Worm (Caenorhabditis elegans) whole organism, young adult: ENCODE data around the gene H38K22.6.
A peak's percentile ranks its signal among the peaks of the same experiment; 100 is the strongest.

Experiments
- B0019.2 ChIP-seq: fragments of 200-800 bp; sonication (Bioruptor generic); conservative IDR thresholded peaks from 2 replicates; pipeline ENCODE4 v1.3.6; 2022; ENCODE audit warnings: missing genetic modification reagents, missing genetic modification characterization, missing compliant biosample characterization
- B0035.1 ChIP-seq: sonication (generic microtip); optimal IDR thresholded peaks from 2 replicates; lab custom pipeline; 2016; ENCODE audit warnings: missing genetic modification characterization, mild to moderate bottlenecking, missing compliant biosample characterization, missing genotype, missing genetic modification reagents
- F23B12.7 ChIP-seq: sonication (generic microtip); optimal IDR thresholded peaks from 2 replicates; lab custom pipeline; 2017; ENCODE audit warnings: missing genetic modification characterization, mild to moderate bottlenecking, missing compliant biosample characterization, antibody characterized with exemption, moderate library complexity; ENCODE audit not compliant: insufficient read depth
- F55B11.4 ChIP-seq: sonication (generic microtip); optimal IDR thresholded peaks from 2 replicates; lab custom pipeline; 2016; ENCODE audit warnings: missing compliant biosample characterization, missing genetic modification characterization, borderline replicate concordance; ENCODE audit not compliant: insufficient read depth
- F57A8.1 ChIP-seq: fragments of 200-800 bp; sonication (Bioruptor generic); optimal IDR thresholded peaks from 2 replicates; lab custom pipeline; 2018; ENCODE audit warnings: mild to moderate bottlenecking, missing genetic modification characterization, moderate library complexity, missing compliant biosample characterization
- F57C9.4 ChIP-seq: sonication (generic microtip); optimal IDR thresholded peaks from 2 replicates; lab custom pipeline; 2017; ENCODE audit warnings: mild to moderate bottlenecking, missing genetic modification characterization, missing compliant biosample characterization
- Y53G8AR.9 ChIP-seq: fragments of 200-800 bp; sonication (Bioruptor generic); conservative IDR thresholded peaks from 2 replicates; pipeline ENCODE4 v1.3.6; 2022; ENCODE audit warnings: missing genetic modification reagents, missing genetic modification characterization, missing compliant biosample characterization
- ZK185.1 ChIP-seq: sonication (generic microtip); optimal IDR thresholded peaks from 2 replicates; lab custom pipeline; 2016; ENCODE audit warnings: mild to moderate bottlenecking, missing genetic modification characterization, missing compliant biosample characterization; ENCODE audit not compliant: poor library complexity, severe bottlenecking
- ama-1 ChIP-seq, 3 experiments: fragments of 150-350 bp in 1 of 3; sonication (generic microtip) in 2 of 3; optimal IDR thresholded peaks; 2 replicates each; lab custom pipeline; 2014 to 2018; ENCODE audit warnings: missing biosample characterization in 2 of 3, missing genetic modification characterization in 2 of 3, missing genetic modification reagents in 2 of 3
- aptf-2 ChIP-seq: fragments of 200-800 bp; sonication (Bioruptor generic); conservative IDR thresholded peaks from 2 replicates; pipeline ENCODE4 v1.3.6; 2022; ENCODE audit warnings: missing genetic modification reagents, missing genetic modification characterization, missing compliant biosample characterization
- aptf-3 ChIP-seq: fragments of 200-800 bp; sonication (Bioruptor generic); IDR thresholded peaks from 2 replicates; pipeline ENCODE4 v1.3.6; 2022; ENCODE audit warnings: missing genetic modification characterization, missing compliant biosample characterization
- atf-7 ChIP-seq: sonication (generic microtip); optimal IDR thresholded peaks from 2 replicates; lab custom pipeline; 2017; ENCODE audit warnings: mild to moderate bottlenecking, missing genetic modification characterization, missing compliant biosample characterization
- attf-5 ChIP-seq: fragments of 200-800 bp; sonication (Bioruptor generic); optimal IDR thresholded peaks from 2 replicates; lab custom pipeline; 2018; ENCODE audit warnings: mild to moderate bottlenecking, missing genetic modification characterization, missing compliant biosample characterization
- attf-6 ChIP-seq: fragments of 200-800 bp; sonication (Bioruptor generic); IDR thresholded peaks from 2 replicates; pipeline ENCODE4 v1.3.6; 2022; ENCODE audit warnings: missing genetic modification reagents, missing genetic modification characterization, missing compliant biosample characterization
- ccch-3 ChIP-seq: fragments of 200-800 bp; sonication (Bioruptor generic); optimal IDR thresholded peaks from 2 replicates; lab custom pipeline; 2018; ENCODE audit warnings: mild to moderate bottlenecking, missing genetic modification characterization, missing compliant biosample characterization
- ceh-100 ChIP-seq: fragments of 200-800 bp; sonication (Bioruptor generic); IDR thresholded peaks from 2 replicates; pipeline ENCODE4 v1.3.6; 2022; ENCODE audit warnings: missing genetic modification reagents, missing genetic modification characterization, missing compliant biosample characterization
- ceh-27 ChIP-seq: fragments of 200-800 bp; sonication (Bioruptor generic); optimal IDR thresholded peaks from 2 replicates; lab custom pipeline; 2018; ENCODE audit warnings: mild to moderate bottlenecking, missing genetic modification characterization, moderate library complexity, missing compliant biosample characterization
- ceh-58 ChIP-seq: fragments of 200-800 bp; sonication (Bioruptor generic); IDR thresholded peaks from 2 replicates; pipeline ENCODE4 v1.3.6; 2022; ENCODE audit warnings: missing genetic modification characterization, missing compliant biosample characterization
- ceh-91 ChIP-seq: fragments of 200-800 bp; sonication (Bioruptor generic); IDR thresholded peaks from 2 replicates; pipeline ENCODE4 v1.3.6; 2022; ENCODE audit warnings: missing genetic modification reagents, missing genetic modification characterization, missing compliant biosample characterization
- dox-1 ChIP-seq: fragments of 200-800 bp; sonication (Bioruptor generic); IDR thresholded peaks from 2 replicates; pipeline ENCODE4 v1.3.6; 2022; ENCODE audit warnings: missing genetic modification reagents, missing genetic modification characterization, missing compliant biosample characterization
- efl-1 ChIP-seq: fragments of 150-350 bp; optimal IDR thresholded peaks from 2 replicates; lab custom pipeline; 2014; ENCODE audit warnings: missing biosample characterization, missing genetic modification reagents, missing genetic modification characterization
- egl-44 ChIP-seq: fragments of 200-800 bp; sonication (Bioruptor generic); IDR thresholded peaks from 2 replicates; pipeline ENCODE4 v1.3.6; 2022; ENCODE audit warnings: missing genetic modification reagents, missing genetic modification characterization, missing compliant biosample characterization
- gei-17 ChIP-seq: fragments of 200-800 bp; sonication (Bioruptor generic); optimal IDR thresholded peaks from 2 replicates; lab custom pipeline; 2018; ENCODE audit warnings: mild to moderate bottlenecking, missing genetic modification characterization, missing compliant biosample characterization
- hlh-12 ChIP-seq: sonication (generic microtip); optimal IDR thresholded peaks from 2 replicates; lab custom pipeline; 2016; ENCODE audit warnings: missing genetic modification characterization, missing compliant biosample characterization
- lin-26 ChIP-seq: fragments of 200-800 bp; sonication (Bioruptor generic); IDR thresholded peaks from 2 replicates; pipeline ENCODE4 v1.3.6; 2022; ENCODE audit warnings: missing genetic modification reagents, missing genetic modification characterization, missing compliant biosample characterization
- lin-40 ChIP-seq: sonication (generic microtip); optimal IDR thresholded peaks from 2 replicates; lab custom pipeline; 2016; ENCODE audit warnings: missing genetic modification characterization, mild to moderate bottlenecking, missing compliant biosample characterization, missing genotype, missing genetic modification reagents
- lir-1 ChIP-seq: fragments of 200-800 bp; sonication (Bioruptor generic); conservative IDR thresholded peaks from 2 replicates; pipeline ENCODE4 v1.3.6; 2022; ENCODE audit warnings: missing genetic modification reagents, missing genetic modification characterization, missing compliant biosample characterization
- madf-10 ChIP-seq: sonication (generic microtip); optimal IDR thresholded peaks from 2 replicates; lab custom pipeline; 2016; ENCODE audit warnings: mild to moderate bottlenecking, missing genetic modification characterization, missing compliant biosample characterization
- madf-6 ChIP-seq: fragments of 200-800 bp; sonication (Bioruptor generic); IDR thresholded peaks from 2 replicates; pipeline ENCODE4 v1.3.6; 2022; ENCODE audit warnings: missing genetic modification reagents, missing genetic modification characterization, missing compliant biosample characterization
- madf-8 ChIP-seq: fragments of 200-800 bp; sonication (Bioruptor generic); conservative IDR thresholded peaks from 2 replicates; pipeline ENCODE4 v1.3.6; 2022; ENCODE audit warnings: missing genetic modification reagents, missing genetic modification characterization, missing compliant biosample characterization
- mel-28 ChIP-seq: sonication (generic microtip); optimal IDR thresholded peaks from 2 replicates; lab custom pipeline; 2016; ENCODE audit warnings: borderline replicate concordance, mild to moderate bottlenecking, missing genetic modification characterization, missing compliant biosample characterization
- nfya-1 ChIP-seq: sonication (generic microtip); optimal IDR thresholded peaks from 2 replicates; lab custom pipeline; 2017; ENCODE audit warnings: antibody characterized with exemption, missing compliant biosample characterization, missing genetic modification characterization, borderline replicate concordance; ENCODE audit not compliant: insufficient read depth
- nhr-90 ChIP-seq: sonication (generic microtip); optimal IDR thresholded peaks from 2 replicates; lab custom pipeline; 2016; ENCODE audit warnings: missing genotype, mild to moderate bottlenecking, missing genetic modification characterization, missing compliant biosample characterization
- rcor-1 ChIP-seq: fragments of 200-800 bp; sonication (Bioruptor generic); IDR thresholded peaks from 2 replicates; pipeline ENCODE4 v1.3.6; 2022; ENCODE audit warnings: missing genetic modification reagents, missing genetic modification characterization, missing compliant biosample characterization
- rec-8 ChIP-seq, 2 experiments: sonication (generic microtip); optimal IDR thresholded peaks; 2 replicates each; lab custom pipeline; 2016; ENCODE audit warnings: mild to moderate bottlenecking in 2 of 2, missing genetic modification characterization in 2 of 2, missing genetic modification reagents in 2 of 2, missing genotype in 2 of 2, missing biosample characterization in 1 of 2, missing compliant biosample characterization in 1 of 2, moderate library complexity in 1 of 2
- rpc-1 ChIP-seq, 2 experiments: fragments of 150-350 bp in 1 of 2; sonication (generic microtip) in 1 of 2; optimal IDR thresholded peaks; 2 replicates each; lab custom pipeline; 2014 to 2018; ENCODE audit warnings: missing biosample characterization in 1 of 2, missing genetic modification characterization in 1 of 2, missing genetic modification reagents in 1 of 2, missing genotype in 1 of 2
- snpc-1.3 ChIP-seq: sonication (generic microtip); optimal IDR thresholded peaks from 2 replicates; lab custom pipeline; 2017; ENCODE audit warnings: missing genetic modification characterization, mild to moderate bottlenecking, missing compliant biosample characterization, antibody characterized with exemption, moderate library complexity, missing genotype, missing genetic modification reagents; ENCODE audit not compliant: insufficient read depth
- snpc-4 ChIP-seq, 5 experiments: fragments of 150-350 bp in 1 of 5; sonication (generic microtip) in 4 of 5; optimal IDR thresholded peaks; 2 replicates each; lab custom pipeline; 2014 to 2018; ENCODE audit warnings: missing genetic modification characterization in 5 of 5, missing biosample characterization in 3 of 5, antibody characterized with exemption in 2 of 5, mild to moderate bottlenecking in 2 of 5, missing compliant biosample characterization in 2 of 5, missing genotype in 2 of 5, moderate library complexity in 2 of 5, missing genetic modification reagents in 1 of 5
- somi-1 ChIP-seq: fragments of 200-800 bp; sonication (Bioruptor generic); optimal IDR thresholded peaks from 2 replicates; lab custom pipeline; 2018; ENCODE audit warnings: mild to moderate bottlenecking, missing genetic modification characterization, missing compliant biosample characterization
- tbx-9 ChIP-seq: sonication (generic microtip); optimal IDR thresholded peaks from 2 replicates; lab custom pipeline; 2016; ENCODE audit warnings: borderline replicate concordance, missing genetic modification characterization, inconsistent platforms, missing compliant biosample characterization
- tlf-1 ChIP-seq: fragments of 200-800 bp; sonication (Bioruptor generic); optimal IDR thresholded peaks from 2 replicates; lab custom pipeline; 2018; ENCODE audit warnings: mild to moderate bottlenecking, missing genetic modification characterization, missing compliant biosample characterization
- unc-130 ChIP-seq: sonication (generic microtip); optimal IDR thresholded peaks from 2 replicates; lab custom pipeline; 2016; ENCODE audit warnings: missing genetic modification reagents, missing genetic modification characterization, missing compliant biosample characterization
- zfh-2 ChIP-seq: fragments of 200-800 bp; sonication (Bioruptor generic); conservative IDR thresholded peaks from 2 replicates; pipeline ENCODE4 v1.3.6; 2022; ENCODE audit warnings: missing genetic modification reagents, missing genetic modification characterization, missing compliant biosample characterization
- zim-3 ChIP-seq: sonication (generic microtip); optimal IDR thresholded peaks from 2 replicates; lab custom pipeline; 2017; ENCODE audit warnings: mild to moderate bottlenecking, missing genetic modification characterization, moderate library complexity, missing compliant biosample characterization
- ztf-26 ChIP-seq: sonication (generic microtip); optimal IDR thresholded peaks from 2 replicates; lab custom pipeline; 2017; ENCODE audit warnings: missing genetic modification characterization, missing compliant biosample characterization
- ztf-28 ChIP-seq: fragments of 200-800 bp; sonication (Bioruptor generic); IDR thresholded peaks from 2 replicates; pipeline ENCODE4 v1.3.6; 2022; ENCODE audit warnings: missing genetic modification reagents, missing genetic modification characterization, missing compliant biosample characterization

Gene H38K22.6

DNA sequence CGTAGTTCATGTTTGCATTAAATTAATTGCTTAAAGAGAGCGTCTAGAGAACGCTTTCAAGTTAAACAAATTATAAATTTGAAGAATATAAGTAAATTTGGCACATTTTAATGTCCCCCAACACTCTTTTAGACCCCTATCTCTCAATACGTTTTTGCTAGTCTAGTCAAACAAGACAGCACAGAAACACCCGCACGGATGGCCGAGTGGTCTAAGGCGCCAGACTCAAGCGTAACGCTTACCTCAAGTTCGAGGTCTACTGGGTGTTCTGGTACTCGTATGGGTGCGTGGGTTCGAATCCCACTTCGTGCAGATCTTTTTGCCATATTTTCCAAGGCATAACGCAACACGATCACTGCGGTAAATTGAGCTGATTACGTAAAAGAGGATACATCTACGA is 42.1 kb downstream of the H38K22.6 start:
- TF ChIP-seq B0035.1 (tag; lab: Kevin White, UChicago) (no peak), ama-1 (optimal IDR thresholded peaks at IDR 0.05; lab: Kevin White, UChicago) (no peak), ama-1 (GFP tag; optimal IDR thresholded peaks at IDR 0.05; lab: Kevin White, UChicago) (peak; percentile 12 to 49), lin-40 (tag; lab: Kevin White, UChicago) (no peak), lin-26 (GFP tag; lab: Robert Waterston, UW) (peak; percentile 78), madf-6 (GFP tag; lab: Robert Waterston, UW) (0 out of 2 replicates have a peak, but pooled peaks have one; percentile 18), snpc-4 (GFP tag; optimal IDR thresholded peaks at IDR 0.05; lab: Kevin White, UChicago) (no peak), snpc-4 (tag; optimal IDR thresholded peaks at IDR 0.05; lab: Kevin White, UChicago) (peak in 2 of 4 experiments; percentile 18 to 60), nhr-90 (tag; lab: Kevin White, UChicago) (peak; percentile 54), rec-8 (tag; optimal IDR thresholded peaks at IDR 0.05; lab: Kevin White, UChicago) (no peak), madf-8 (0 out of 2 replicates have a peak, but pooled peaks have one; percentile 19), ztf-28 (GFP tag; lab: Robert Waterston, UW) (no peak), F23B12.7 (no peak), aptf-3 (GFP tag; lab: Robert Waterston, UW) (no peak), ceh-91 (GFP tag; lab: Robert Waterston, UW) (no peak), unc-130 (GFP tag; lab: Kevin White, UChicago) (peak; percentile 8), rcor-1 (GFP tag; lab: Robert Waterston, UW) (0 out of 2 replicates have a peak, but pooled peaks have one; percentile 7), Y53G8AR.9 (GFP tag; lab: Robert Waterston, UW) (no peak), ceh-100 (GFP tag; lab: Robert Waterston, UW) (no peak), B0019.2 (GFP tag; lab: Robert Waterston, UW) (no peak), F57A8.1 (no peak), snpc-1.3 (tag; lab: Kevin White, UChicago) (no peak), ZK185.1 (no peak), ceh-58 (GFP tag; lab: Robert Waterston, UW) (no peak), ztf-26 (tag; lab: Kevin White, UChicago) (no peak), zim-3 (tag; lab: Kevin White, UChicago) (no peak), egl-44 (GFP tag; lab: Robert Waterston, UW) (0 out of 2 replicates have a peak, but pooled peaks have one; percentile 35), zfh-2 (GFP tag; lab: Robert Waterston, UW) (no peak), F55B11.4 (tag; lab: Kevin White, UChicago) (no peak), gei-17 (GFP tag; lab: Kevin White, UChicago) (no peak), somi-1 (GFP tag; lab: Kevin White, UChicago) (no peak), F57C9.4 (tag; lab: Kevin White, UChicago) (no peak), rpc-1 (optimal IDR thresholded peaks at IDR 0.05; lab: Kevin White, UChicago) (peak; percentile 65), rpc-1 (tag; optimal IDR thresholded peaks at IDR 0.05; lab: Kevin White, UChicago) (peak; percentile 80), mel-28 (tag; lab: Kevin White, UChicago) (no peak), ccch-3 (no peak), ceh-27 (GFP tag; lab: Kevin White, UChicago) (no peak), atf-7 (tag; lab: Kevin White, UChicago) (no peak), dox-1 (GFP tag; lab: Robert Waterston, UW) (peak; percentile 50; the same call in 1 of the 2 replicates), efl-1 (GFP tag; lab: Kevin White, UChicago) (no peak), lir-1 (GFP tag; lab: Robert Waterston, UW) (no peak), hlh-12 (no peak), aptf-2 (GFP tag; lab: Robert Waterston, UW) (no peak), nfya-1 (tag; lab: Kevin White, UChicago) (no peak), attf-5 (GFP tag; lab: Kevin White, UChicago) (no peak), attf-6 (GFP tag; lab: Robert Waterston, UW) (no peak), madf-10 (tag; lab: Kevin White, UChicago) (no peak), tlf-1 (no peak), tbx-9 (tag; lab: Kevin White, UChicago) (no peak)
